Fruit fly (Drosophila melanogaster) whole organism, embryonic: ENCODE results near the gene mRpL3.

ENCODE experiments used
- Atf6 ChIP-seq: fragments of 200-800 bp; sonication (Bioruptor generic); IDR thresholded peaks from 2 replicates; pipeline ENCODE4 v1.3.6; 2022; ENCODE audit warnings: missing biosample characterization, missing genetic modification characterization
- C15 ChIP-seq: fragments of 200-800 bp; sonication (Bioruptor generic); IDR thresholded peaks from 3 replicates; pipeline ENCODE4 v1.3.6; 2022; ENCODE audit warnings: missing biosample characterization, missing genetic modification characterization
- CG10565 ChIP-seq: fragments of 200-800 bp; sonication (Bioruptor generic); optimal IDR thresholded peaks from 3 replicates; lab custom pipeline; 2016; ENCODE audit warnings: missing biosample characterization, mild to moderate bottlenecking, missing genetic modification characterization
- CG10959 ChIP-seq: fragments of 200-800 bp; sonication (Bioruptor generic); IDR thresholded peaks from 2 replicates; pipeline ENCODE4 v1.3.6; 2022; ENCODE audit warnings: missing biosample characterization, missing genetic modification characterization
- CG11695 ChIP-seq: fragments of 200-800 bp; sonication (Bioruptor generic); IDR thresholded peaks from 3 replicates; pipeline ENCODE4 v1.3.6; 2022; ENCODE audit warnings: missing biosample characterization, missing genetic modification characterization
- CG11723 ChIP-seq: fragments of 200-800 bp; sonication (Bioruptor generic); optimal IDR thresholded peaks from 2 replicates; lab custom pipeline; 2017; ENCODE audit warnings: missing biosample characterization, mild to moderate bottlenecking, missing genetic modification characterization
- CG12071 ChIP-seq: fragments of 200-800 bp; sonication (Bioruptor generic); optimal IDR thresholded peaks from 3 replicates; lab custom pipeline; 2018; ENCODE audit warnings: missing biosample characterization, mild to moderate bottlenecking, missing genetic modification characterization
- CG13287 ChIP-seq: fragments of 200-800 bp; sonication (Bioruptor generic); IDR thresholded peaks from 2 replicates; pipeline ENCODE4 v1.3.6; 2022; ENCODE audit warnings: missing biosample characterization, missing genetic modification characterization; ENCODE audit not compliant: partially characterized antibody
- CG14014 ChIP-seq: fragments of 200-800 bp; sonication (Bioruptor generic); IDR thresholded peaks from 2 replicates; pipeline ENCODE4 v1.3.6; 2022; ENCODE audit warnings: missing biosample characterization, missing genetic modification characterization
- CG1529 ChIP-seq: fragments of 200-800 bp; sonication (Bioruptor generic); optimal IDR thresholded peaks from 3 replicates; lab custom pipeline; 2018; ENCODE audit warnings: missing biosample characterization, missing genetic modification characterization
- CG15514 ChIP-seq: fragments of 200-800 bp; sonication (Bioruptor generic); optimal IDR thresholded peaks from 3 replicates; lab custom pipeline; 2017; ENCODE audit warnings: missing biosample characterization, missing genetic modification characterization, mild to moderate bottlenecking, moderate library complexity, missing genetic modification reagents
- CG16779 ChIP-seq: fragments of 200-800 bp; sonication (Bioruptor generic); IDR thresholded peaks from 2 replicates; pipeline ENCODE4 v1.3.6; 2022; ENCODE audit warnings: missing biosample characterization, missing genetic modification characterization
- CG16863 ChIP-seq: fragments of 200-800 bp; sonication (Bioruptor generic); optimal IDR thresholded peaks from 3 replicates; lab custom pipeline; 2016; ENCODE audit warnings: missing biosample characterization, missing genetic modification characterization
- CG17612 ChIP-seq: fragments of 200-800 bp; sonication (Bioruptor generic); IDR thresholded peaks from 2 replicates; pipeline ENCODE4 v1.3.6; 2022; ENCODE audit warnings: missing biosample characterization, missing genetic modification characterization
- CG2712 ChIP-seq: fragments of 200-800 bp; optimal IDR thresholded peaks from 3 replicates; lab custom pipeline; 2019; ENCODE audit warnings: missing biosample characterization, mild to moderate bottlenecking, missing genetic modification characterization, moderate library complexity
- CG2889 ChIP-seq: fragments of 200-800 bp; sonication (Bioruptor generic); IDR thresholded peaks from 3 replicates; pipeline ENCODE4 v1.3.6; 2022; ENCODE audit warnings: missing biosample characterization, missing genetic modification characterization
- CG30403 ChIP-seq: fragments of 200-800 bp; sonication (Bioruptor generic); optimal IDR thresholded peaks from 3 replicates; lab custom pipeline; 2016; ENCODE audit warnings: missing biosample characterization, missing genetic modification characterization
- CG30431 ChIP-seq: fragments of 200-800 bp; sonication (Bioruptor generic); optimal IDR thresholded peaks from 2 replicates; lab custom pipeline; 2017; ENCODE audit warnings: missing biosample characterization, missing genetic modification characterization
- CG34224 ChIP-seq: fragments of 200-800 bp; sonication (Bioruptor generic); IDR thresholded peaks from 3 replicates; pipeline ENCODE4 v1.3.6; 2022; ENCODE audit warnings: missing biosample characterization, missing genetic modification characterization; ENCODE audit not compliant: partially characterized antibody
- CG6272 ChIP-seq: fragments of 200-800 bp; sonication (Bioruptor generic); IDR thresholded peaks from 2 replicates; pipeline ENCODE4 v1.3.6; 2022; ENCODE audit warnings: missing biosample characterization, missing genetic modification characterization
- CG8359 ChIP-seq: fragments of 200-800 bp; sonication (Bioruptor generic); optimal IDR thresholded peaks from 2 replicates; lab custom pipeline; 2017; ENCODE audit warnings: missing biosample characterization, mild to moderate bottlenecking, missing genetic modification characterization, borderline replicate concordance
- CG9876 ChIP-seq: fragments of 200-800 bp; sonication (Bioruptor generic); optimal IDR thresholded peaks from 2 replicates; lab custom pipeline; 2016; ENCODE audit warnings: missing biosample characterization, missing genetic modification characterization
- Dek ChIP-seq: fragments of 200-800 bp; sonication (Bioruptor generic); optimal IDR thresholded peaks from 3 replicates; lab custom pipeline; 2019; ENCODE audit warnings: missing biosample characterization, mild to moderate bottlenecking, missing genetic modification characterization, moderate library complexity
- Dip2 ChIP-seq: fragments of 200-800 bp; sonication (Bioruptor generic); IDR thresholded peaks from 2 replicates; pipeline ENCODE4 v1.3.6; 2022; ENCODE audit warnings: missing biosample characterization, missing genetic modification characterization
- Dll ChIP-seq: fragments of 200-800 bp; sonication (Bioruptor generic); IDR thresholded peaks from 4 replicates; pipeline ENCODE4 v1.3.6; 2022; ENCODE audit warnings: missing biosample characterization, missing genetic modification characterization; ENCODE audit not compliant: partially characterized antibody
- Doc3 ChIP-seq: fragments of 200-800 bp; sonication (Bioruptor generic); IDR thresholded peaks from 3 replicates; pipeline ENCODE4 v1.3.6; 2022; ENCODE audit warnings: missing biosample characterization, missing genetic modification characterization; ENCODE audit not compliant: partially characterized antibody
- Fer2 ChIP-seq: fragments of 200-800 bp; sonication (Bioruptor generic); optimal IDR thresholded peaks from 2 replicates; lab custom pipeline; 2018; ENCODE audit warnings: missing biosample characterization, mild to moderate bottlenecking, missing genetic modification characterization, moderate library complexity
- HHEX ChIP-seq: fragments of 200-800 bp; sonication (Bioruptor generic); optimal IDR thresholded peaks from 3 replicates; lab custom pipeline; 2017; ENCODE audit warnings: missing biosample characterization, mild to moderate bottlenecking, missing genetic modification characterization, missing genetic modification reagents
- Myb ChIP-seq: fragments of 200-800 bp; sonication (Bioruptor generic); optimal IDR thresholded peaks from 2 replicates; lab custom pipeline; 2016; ENCODE audit warnings: missing biosample characterization, missing genetic modification characterization
- Nf-YB ChIP-seq: fragments of 200-800 bp; sonication (Bioruptor generic); optimal IDR thresholded peaks from 3 replicates; lab custom pipeline; 2019; ENCODE audit warnings: missing biosample characterization, mild to moderate bottlenecking, missing genetic modification characterization, moderate library complexity
- Ptx1 ChIP-seq: fragments of 200-800 bp; sonication (Bioruptor generic); IDR thresholded peaks from 2 replicates; pipeline ENCODE4 v1.3.6; 2022; ENCODE audit warnings: missing biosample characterization, missing genetic modification characterization
- Sry-δ ChIP-seq: fragments of 200-800 bp; sonication (Bioruptor generic); optimal IDR thresholded peaks from 2 replicates; lab custom pipeline; 2016; ENCODE audit warnings: missing biosample characterization, missing genetic modification characterization
- abd-A ChIP-seq: fragments of 200-800 bp; sonication (Bioruptor generic); optimal IDR thresholded peaks from 3 replicates; lab custom pipeline; 2019; ENCODE audit warnings: missing biosample characterization, mild to moderate bottlenecking, missing genetic modification characterization, moderate library complexity
- az2 ChIP-seq: fragments of 200-800 bp; sonication (Bioruptor generic); optimal IDR thresholded peaks from 3 replicates; lab custom pipeline; 2016; ENCODE audit warnings: missing biosample characterization, missing genetic modification characterization
- chn ChIP-seq: fragments of 200-800 bp; sonication (Bioruptor generic); optimal IDR thresholded peaks from 2 replicates; lab custom pipeline; 2016; ENCODE audit warnings: missing biosample characterization, missing genetic modification characterization
- crol ChIP-seq: fragments of 200-800 bp; sonication (Bioruptor generic); IDR thresholded peaks from 2 replicates; pipeline ENCODE4 v1.3.6; 2022; ENCODE audit warnings: missing biosample characterization, missing genetic modification characterization
- cwo ChIP-seq: fragments of 200-800 bp; sonication (Bioruptor generic); optimal IDR thresholded peaks from 3 replicates; lab custom pipeline; 2017; ENCODE audit warnings: missing biosample characterization, missing genetic modification characterization, mild to moderate bottlenecking, moderate library complexity, missing genetic modification reagents
- eyg ChIP-seq: fragments of 200-800 bp; sonication (Bioruptor generic); optimal IDR thresholded peaks from 3 replicates; lab custom pipeline; 2016; ENCODE audit warnings: missing biosample characterization, missing genetic modification characterization
- grau ChIP-seq: fragments of 200-800 bp; optimal IDR thresholded peaks from 3 replicates; lab custom pipeline; 2019; ENCODE audit warnings: missing biosample characterization, mild to moderate bottlenecking, missing genetic modification characterization, moderate library complexity
- hbn ChIP-seq: fragments of 200-800 bp; sonication (Bioruptor generic); IDR thresholded peaks from 2 replicates; pipeline ENCODE4 v1.3.6; 2022; ENCODE audit warnings: missing biosample characterization, missing genetic modification characterization; ENCODE audit not compliant: partially characterized antibody
- hth ChIP-seq: fragments of >200 bp; optimal IDR thresholded peaks from 2 replicates; lab custom pipeline; 2017; ENCODE audit warnings: inconsistent platforms
- jigr1 ChIP-seq: fragments of 200-800 bp; sonication (Bioruptor generic); IDR thresholded peaks from 3 replicates; pipeline ENCODE4 v1.3.6; 2022; ENCODE audit warnings: missing biosample characterization, missing genetic modification characterization
- nerfin-2 ChIP-seq: fragments of 200-800 bp; sonication (Bioruptor generic); IDR thresholded peaks from 2 replicates; pipeline ENCODE4 v1.3.6; 2022; ENCODE audit warnings: missing biosample characterization, missing genetic modification characterization; ENCODE audit not compliant: partially characterized antibody
- p53 ChIP-seq: fragments of 200-800 bp; sonication (Bioruptor generic); optimal IDR thresholded peaks from 2 replicates; lab custom pipeline; 2016; ENCODE audit warnings: missing biosample characterization, missing genetic modification characterization
- pfk ChIP-seq: fragments of 200-800 bp; sonication (Bioruptor generic); optimal IDR thresholded peaks from 2 replicates; lab custom pipeline; 2018; ENCODE audit warnings: missing biosample characterization, mild to moderate bottlenecking, missing genetic modification characterization, moderate library complexity
- phol ChIP-seq: fragments of 200-800 bp; sonication (Bioruptor generic); optimal IDR thresholded peaks from 3 replicates; lab custom pipeline; 2018; ENCODE audit warnings: missing biosample characterization, mild to moderate bottlenecking, missing genetic modification characterization, moderate library complexity
- row ChIP-seq: fragments of 200-800 bp; sonication (Bioruptor generic); IDR thresholded peaks from 3 replicates; pipeline ENCODE4 v1.3.6; 2022; ENCODE audit warnings: missing biosample characterization, missing genetic modification characterization
- sc ChIP-seq, 3 experiments: fragments of >200 bp in 2 of 3; fragments of 200-800 bp in 1 of 3; sonication (Bioruptor generic) in 1 of 3; optimal IDR thresholded peaks; 2 replicates in 2 of 3; 3 replicates in 1 of 3; lab custom pipeline; 2017; ENCODE audit warnings: mild to moderate bottlenecking in 1 of 3, missing biosample characterization in 1 of 3, missing genetic modification characterization in 1 of 3, missing genetic modification reagents in 1 of 3
- sens ChIP-seq: fragments of 200-800 bp; sonication (Bioruptor generic); peaks from one replicate; lab custom pipeline; 2016; ENCODE audit warnings: missing biosample characterization, missing genetic modification characterization
- seq ChIP-seq: fragments of 200-800 bp; sonication (Bioruptor generic); IDR thresholded peaks from 2 replicates; pipeline ENCODE4 v1.3.6; 2022; ENCODE audit warnings: missing biosample characterization, missing genetic modification characterization
- zf30C ChIP-seq: fragments of 200-800 bp; sonication (Bioruptor generic); optimal IDR thresholded peaks from 3 replicates; lab custom pipeline; 2018; ENCODE audit warnings: missing biosample characterization, mild to moderate bottlenecking, missing genetic modification characterization

The mRpL3 gene

dm6 chrX:15762723-15763122 is 1.7 kb downstream of the mRpL3 start, which contains the start of gene Polr3A (continued):
- TF ChIP-seq CG34224 (no peak; the same call in 2 of the 3 replicates), Ptx1 (GFP tag; lab: Robert Waterston, UW) (no peak), zf30C (GFP tag; lab: Kevin White, UChicago) (no peak), jigr1 (GFP tag; lab: Robert Waterston, UW) (no peak), CG10565 (GFP tag; lab: Kevin White, UChicago) (no peak), CG15514 (GFP tag; lab: Kevin White, UChicago) (peak; percentile 54), eyg (GFP tag; lab: Kevin White, UChicago) (no peak), CG10959 (GFP tag; lab: Robert Waterston, UW) (no peak), Nf-YB (GFP tag; lab: Kevin White, UChicago) (no peak), Myb (GFP tag; lab: Kevin White, UChicago) (peak; percentile 15), pfk (GFP tag; lab: Kevin White, UChicago) (peak; percentile 82), hth (no peak), cwo (GFP tag; lab: Kevin White, UChicago) (no peak), CG13287 (GFP tag; lab: Robert Waterston, UW) (peak; percentile 75), row (GFP tag; lab: Robert Waterston, UW) (peak; percentile 7; the same call in 1 of the 3 replicates), CG11723 (GFP tag; lab: Kevin White, UChicago) (no peak), crol (GFP tag; lab: Robert Waterston, UW) (no peak), chn (GFP tag; lab: Kevin White, UChicago) (no peak), grau (tag; lab: Kevin White, UChicago) (no peak), CG30431 (no peak), CG2889 (GFP tag; lab: Robert Waterston, UW) (no peak), Fer2 (no peak), CG14014 (GFP tag; lab: Robert Waterston, UW) (no peak), Dek (tag; lab: Kevin White, UChicago) (no peak), sc (optimal IDR thresholded peaks at IDR 0.05; lab: Kevin White, UChicago) (no peak), sc (GFP tag; optimal IDR thresholded peaks at IDR 0.05; lab: Kevin White, UChicago) (no peak), CG11695 (no peak), hbn (GFP tag; lab: Robert Waterston, UW) (peak; percentile 41), CG12071 (no peak), nerfin-2 (GFP tag; lab: Robert Waterston, UW) (no peak), p53 (no peak), az2 (GFP tag; lab: Kevin White, UChicago) (no peak), HHEX (no peak), C15 (no peak), CG16863 (GFP tag; lab: Kevin White, UChicago) (no peak), CG6272 (no peak), Atf6 (GFP tag; lab: Robert Waterston, UW) (no peak), abd-A (tag; lab: Kevin White, UChicago) (no peak), Sry-δ (GFP tag; lab: Kevin White, UChicago) (peak; percentile 24), CG30403 (GFP tag; lab: Kevin White, UChicago) (no peak), CG1529 (GFP tag; lab: Kevin White, UChicago) (no peak), seq (no peak), CG16779 (GFP tag; lab: Robert Waterston, UW) (no peak), Doc3 (0 out of 3 replicates have a peak, but pooled peaks have one; percentile 38), CG8359 (GFP tag; lab: Kevin White, UChicago) (no peak), phol (tag; lab: Kevin White, UChicago) (no peak), Dll (peak; percentile 65; the same call in 3 of the 4 replicates), CG9876 (GFP tag; lab: Kevin White, UChicago) (no peak), sens (GFP tag; lab: Kevin White, UChicago) (no peak), CG17612 (no peak), Dip2 (GFP tag; lab: Robert Waterston, UW) (no peak), CG2712 (tag; lab: Kevin White, UChicago) (no peak)
